Worm (Caenorhabditis elegans): Measurements from ENCODE around the gene pgp-5.

DNA sequence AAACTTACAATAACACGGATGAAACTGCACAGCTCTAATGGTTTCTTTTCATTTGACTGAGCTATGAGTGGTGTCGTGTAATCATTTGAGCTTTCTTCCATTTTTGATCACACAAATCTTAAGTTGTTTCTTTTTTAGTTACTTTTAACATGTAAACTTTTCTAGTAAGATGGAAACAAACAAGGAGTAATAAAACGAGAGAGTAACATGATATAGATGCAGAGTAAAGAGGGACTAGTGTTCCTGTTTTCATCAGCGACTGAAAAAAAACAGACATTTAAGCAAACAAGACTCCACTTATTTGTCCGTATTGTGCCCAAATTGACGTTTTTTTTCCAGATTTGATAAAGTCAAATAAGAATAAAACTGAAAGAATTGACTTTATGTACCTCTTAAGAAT, 11.0 kb upstream of the pgp-5 start, which contains the start of gene pgp-7:
- no peak for TF ChIP-seq sdz-12 (GFP tag; optimal IDR thresholded peaks at IDR 0.05)
- no peak for TF ChIP-seq snpc-1.2 (GFP tag; IDR thresholded peaks at IDR 0.05)
- no peak for TF ChIP-seq arid-1 (GFP tag; conservative IDR thresholded peaks at IDR 0.05)
- no peak for TF ChIP-seq nhr-28 (tag; optimal IDR thresholded peaks at IDR 0.05)
- no peak for TF ChIP-seq ceh-28 (tag; optimal IDR thresholded peaks at IDR 0.05)
- TF ChIP-seq zag-1 (tag; optimal IDR thresholded peaks at IDR 0.05) = no peak
- no peak for TF ChIP-seq cey-2 (tag; optimal IDR thresholded peaks at IDR 0.05; ENCODE audit: borderline replicate concordance, insufficient read depth)
- no peak for TF ChIP-seq unc-39 (tag; optimal IDR thresholded peaks at IDR 0.05)
- no peak for TF ChIP-seq nhr-237 (tag; optimal IDR thresholded peaks at IDR 0.05)
- TF ChIP-seq mdl-1 (tag; optimal IDR thresholded peaks at IDR 0.05) = no peak
- no peak for TF ChIP-seq ceh-82 (tag; optimal IDR thresholded peaks at IDR 0.05)

Data from whole organism, L4 larva.